Worm (Caenorhabditis elegans) whole organism, late embryonic: ENCODE measurements around the gene F13A7.7.

Experiments
- ceh-19 ChIP-seq: fragments of 200-800 bp; sonication (Bioruptor generic); optimal IDR thresholded peaks from 2 replicates; lab custom pipeline; 2018; ENCODE audit warnings: mild to moderate bottlenecking, missing genetic modification characterization, missing compliant biosample characterization
- ceh-6 ChIP-seq: fragments of 200-800 bp; sonication (Bioruptor generic); optimal IDR thresholded peaks from 2 replicates; lab custom pipeline; 2018; ENCODE audit warnings: mild to moderate bottlenecking, missing genetic modification characterization, missing compliant biosample characterization
- ceh-9 ChIP-seq: sonication (generic microtip); optimal IDR thresholded peaks from 2 replicates; lab custom pipeline; 2016; ENCODE audit warnings: mild to moderate bottlenecking, missing genetic modification characterization, inconsistent platforms, missing compliant biosample characterization
- dmd-4 ChIP-seq: sonication (generic microtip); optimal IDR thresholded peaks from 2 replicates; lab custom pipeline; 2016; ENCODE audit warnings: borderline replicate concordance, missing genetic modification characterization, missing compliant biosample characterization
- dve-1 ChIP-seq: sonication (generic microtip); optimal IDR thresholded peaks from 2 replicates; lab custom pipeline; 2017; ENCODE audit warnings: antibody characterized with exemption, mild to moderate bottlenecking, missing genetic modification characterization, missing compliant biosample characterization
- hlh-30 ChIP-seq: sonication (generic microtip); optimal IDR thresholded peaks from 2 replicates; lab custom pipeline; 2017; ENCODE audit warnings: antibody characterized with exemption, missing genetic modification characterization, missing compliant biosample characterization; ENCODE audit not compliant: insufficient read depth
- nhr-11 ChIP-seq: fragments of 150-350 bp; optimal IDR thresholded peaks from 2 replicates; lab custom pipeline; 2014; ENCODE audit warnings: missing biosample characterization, missing genetic modification characterization
- pag-3 ChIP-seq: sonication (generic microtip); optimal IDR thresholded peaks from 2 replicates; lab custom pipeline; 2016; ENCODE audit warnings: missing compliant biosample characterization, missing genetic modification characterization, borderline replicate concordance
- pha-2 ChIP-seq: sonication (generic microtip); optimal IDR thresholded peaks from 2 replicates; lab custom pipeline; 2017; ENCODE audit warnings: mild to moderate bottlenecking, missing genetic modification characterization, missing compliant biosample characterization
- pha-4 ChIP-seq: fragments of 150-350 bp; optimal IDR thresholded peaks from 2 replicates; lab custom pipeline; 2018; ENCODE audit warnings: missing biosample characterization, missing genetic modification reagents, missing genetic modification characterization
- pqm-1 ChIP-seq: sonication (generic microtip); optimal IDR thresholded peaks from 2 replicates; lab custom pipeline; 2016; ENCODE audit warnings: missing genetic modification characterization, missing compliant biosample characterization
- unc-55 ChIP-seq: sonication (generic microtip); optimal IDR thresholded peaks from 2 replicates; lab custom pipeline; 2017; ENCODE audit warnings: missing biosample characterization, missing genetic modification reagents, missing genetic modification characterization

DNA sequence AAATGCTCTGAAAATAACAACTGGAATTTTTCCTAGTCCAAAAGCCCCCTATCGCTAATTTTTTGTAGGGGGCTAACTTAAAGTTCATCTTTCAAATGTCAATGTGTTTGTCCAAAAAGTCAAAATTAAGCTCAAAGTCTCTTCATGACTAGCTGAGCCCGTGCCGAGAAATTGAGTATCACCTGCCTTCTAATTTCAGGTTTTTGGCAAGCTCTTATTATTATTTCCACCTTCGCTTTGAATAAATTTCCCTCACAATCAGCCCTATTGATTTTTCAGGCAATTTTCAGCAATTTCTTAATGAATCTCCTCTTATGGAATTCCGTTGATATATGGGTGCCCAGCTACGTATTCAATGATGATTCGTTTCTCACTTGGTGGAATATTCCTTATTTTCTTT is 15.8 kb upstream of the F13A7.7 start, which contains the start of gene sre-36:
- no peak for TF ChIP-seq ceh-19 (GFP tag; lab: Kevin White, UChicago)
- no peak for TF ChIP-seq pha-2 (tag; lab: Kevin White, UChicago)
- no peak for TF ChIP-seq hlh-30 (tag; lab: Kevin White, UChicago)
- TF ChIP-seq nhr-11: no peak
- TF ChIP-seq pha-4 (tag; lab: Kevin White, UChicago): no peak
- no peak for TF ChIP-seq dmd-4 (tag; lab: Kevin White, UChicago)
- TF ChIP-seq ceh-6 (GFP tag; lab: Kevin White, UChicago): no peak
- TF ChIP-seq pag-3 (tag; lab: Kevin White, UChicago): no peak
- no peak for TF ChIP-seq dve-1 (tag; lab: Kevin White, UChicago)
- TF ChIP-seq ceh-9 (tag; lab: Kevin White, UChicago): no peak
- TF ChIP-seq unc-55 (GFP tag; lab: Kevin White, UChicago): no peak
- no peak for TF ChIP-seq pqm-1 (tag; lab: Kevin White, UChicago)
